Worm (Caenorhabditis elegans): Measurements from ENCODE around the gene egli-1.

Gene egli-1

DNA sequence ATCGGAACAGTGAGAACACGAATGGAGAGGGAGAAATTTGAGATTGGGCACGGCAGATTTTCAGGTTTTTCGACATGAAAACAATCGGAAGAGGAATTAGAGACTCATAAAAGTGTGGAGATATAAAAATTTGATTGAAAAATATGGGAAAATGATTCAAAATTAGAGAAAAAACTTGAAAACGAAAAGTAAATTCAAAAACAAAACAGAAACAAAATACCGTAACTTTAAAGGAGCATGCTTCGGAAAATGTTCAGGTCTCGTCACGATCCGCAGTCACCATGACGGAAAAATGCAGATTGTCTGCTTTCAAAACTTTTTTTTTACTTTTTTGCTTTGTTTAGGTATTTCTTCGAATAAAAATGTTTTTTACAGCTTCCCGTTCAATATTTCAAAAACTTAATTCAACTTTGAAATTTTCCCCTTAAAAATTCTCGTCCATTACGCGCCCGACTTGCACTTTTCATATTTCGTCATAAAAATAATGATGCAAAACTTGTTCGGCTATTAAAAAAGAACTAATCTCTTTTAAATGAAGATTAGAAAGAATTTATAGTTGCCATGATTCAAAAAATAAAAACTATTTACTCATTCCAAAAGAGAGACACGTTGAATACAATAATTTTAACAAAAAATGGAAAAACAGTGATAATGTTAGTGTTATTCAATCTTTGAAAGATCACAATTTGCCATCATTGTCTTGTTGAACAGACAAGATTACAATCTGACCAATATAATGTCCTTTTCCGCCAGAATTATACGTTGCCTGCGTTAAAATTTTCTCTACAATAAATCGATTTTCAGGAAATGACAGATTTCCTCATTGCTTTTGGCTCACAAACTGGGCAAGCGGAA, 38.4 kb upstream of the egli-1 start, which contains the start of gene mtrr-1:
Gene mtrr-1, plus strand, starts transcription at position 805 of the 855 bp plus-strand sequence.
- TF ChIP-seq dao-5 (tag; optimal IDR thresholded peaks at IDR 0.05) (no peak), W03F9.2 (tag; optimal IDR thresholded peaks at IDR 0.05) (peak; percentile 25), him-1 (tag; optimal IDR thresholded peaks at IDR 0.05) (no peak)

DNA sequence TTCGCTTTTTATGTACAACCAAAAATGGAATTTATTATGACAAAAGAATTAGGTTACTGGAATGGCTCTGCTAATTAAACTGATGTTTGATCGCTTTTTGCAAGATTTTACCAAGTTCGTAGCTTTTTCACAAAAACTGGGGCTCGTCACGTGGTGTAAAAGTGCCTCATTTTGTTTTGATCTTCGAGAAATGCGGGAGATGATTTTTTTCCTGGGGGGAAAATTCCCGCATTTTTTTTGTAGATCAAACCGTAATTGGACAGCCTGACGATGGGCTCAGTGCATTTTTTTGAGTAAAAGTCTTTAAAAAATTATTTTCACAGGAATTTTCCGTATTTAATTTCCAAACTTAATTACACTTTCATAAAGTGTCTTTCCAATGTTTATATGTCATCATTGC, 34.6 kb upstream of the egli-1 start:
- TF ChIP-seq him-1 (tag; optimal IDR thresholded peaks at IDR 0.05) (no peak), dao-5 (tag; optimal IDR thresholded peaks at IDR 0.05) (no peak), W03F9.2 (tag; optimal IDR thresholded peaks at IDR 0.05) (no peak)

DNA sequence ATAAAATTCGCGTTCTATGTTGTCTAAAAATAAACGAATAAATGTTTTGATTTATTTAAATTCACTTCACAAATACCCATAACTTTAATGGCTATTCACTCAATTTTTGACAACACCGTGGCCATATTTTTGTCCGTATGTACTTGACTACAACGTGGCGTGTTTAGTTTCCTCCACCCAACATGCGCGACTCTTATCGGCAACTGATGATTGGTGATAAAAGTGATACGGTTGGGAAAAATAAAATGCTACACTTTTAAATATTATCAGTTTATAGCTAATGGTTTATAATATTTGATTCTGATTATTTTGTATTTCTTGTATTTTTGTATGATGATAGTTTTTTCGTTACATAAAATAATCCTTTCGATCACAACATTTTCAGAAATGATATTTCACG, 32.1 kb upstream of the egli-1 start, which contains the start of gene acs-7:
Gene acs-7, plus strand, starts transcription at position 386 of the 400 bp plus-strand sequence.
- TF ChIP-seq W03F9.2 (tag; optimal IDR thresholded peaks at IDR 0.05) (no peak), dao-5 (tag; optimal IDR thresholded peaks at IDR 0.05) (no peak), him-1 (tag; optimal IDR thresholded peaks at IDR 0.05) (no peak)

DNA sequence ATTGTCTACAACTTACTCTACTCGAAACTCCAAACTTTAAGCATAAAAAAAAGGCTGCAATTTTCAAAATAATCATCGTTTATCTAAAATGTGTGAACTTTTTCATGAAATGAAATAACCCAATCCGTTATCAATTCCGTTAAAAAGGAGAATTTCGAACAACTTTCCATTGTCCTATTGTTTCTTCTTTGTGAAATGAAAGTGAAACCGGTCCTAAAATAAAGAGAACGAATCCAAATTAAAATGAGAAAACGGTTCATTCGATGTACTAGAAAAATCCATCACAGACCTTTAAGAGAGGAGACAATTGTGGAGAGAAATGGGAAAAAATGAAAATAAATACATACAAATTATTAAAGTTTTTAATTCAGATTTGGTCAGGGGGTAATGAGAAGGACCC, 28.1 kb upstream of the egli-1 start, which contains the start of gene C01G6.9:
Gene C01G6.9, minus strand, starts transcription at position 141 of the 400 bp plus-strand sequence.
- TF ChIP-seq him-1 (tag; optimal IDR thresholded peaks at IDR 0.05) = no peak
- no peak for TF ChIP-seq dao-5 (tag; optimal IDR thresholded peaks at IDR 0.05)
- TF ChIP-seq W03F9.2 (tag; optimal IDR thresholded peaks at IDR 0.05) = no peak

DNA sequence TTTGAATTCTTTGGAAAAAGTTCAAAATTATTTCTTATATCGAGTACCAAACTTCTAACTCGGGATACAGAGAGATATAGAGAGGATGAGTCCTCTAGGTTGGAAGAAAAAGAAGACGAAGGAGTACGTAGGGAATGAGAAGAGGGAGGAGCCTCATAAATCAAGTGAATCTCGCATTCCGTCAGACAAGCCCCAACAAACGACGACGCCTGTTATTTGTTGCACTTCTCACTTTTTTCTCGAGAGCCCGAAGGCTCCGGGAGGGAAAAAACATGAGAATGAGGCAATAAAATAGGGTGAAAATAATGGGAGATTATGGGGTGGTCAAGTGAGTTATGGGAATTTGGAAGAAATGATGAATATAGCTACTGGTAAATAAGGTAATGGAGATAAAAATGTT, 24.1 kb upstream of the egli-1 start:
- TF ChIP-seq dao-5 (tag; optimal IDR thresholded peaks at IDR 0.05) (no peak), W03F9.2 (tag; optimal IDR thresholded peaks at IDR 0.05) (no peak), him-1 (tag; optimal IDR thresholded peaks at IDR 0.05) (no peak)

DNA sequence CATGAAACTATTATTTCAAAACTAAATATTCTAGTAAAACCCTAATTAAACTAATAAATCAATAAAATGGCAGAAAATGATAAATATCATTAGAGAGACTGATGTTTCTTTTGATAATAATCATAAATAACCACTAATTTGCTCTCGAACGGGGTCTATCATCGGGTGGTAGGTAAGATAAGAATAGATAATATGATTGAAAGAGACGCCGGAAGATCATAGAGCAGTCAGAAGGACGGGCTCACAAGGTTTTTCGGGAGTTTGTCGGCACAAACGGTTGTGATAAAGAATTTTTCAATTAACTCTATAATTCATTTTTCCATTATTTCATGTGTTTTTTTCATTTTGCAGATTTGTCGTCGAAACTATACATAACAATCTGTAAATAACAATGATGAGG, 22.7 kb upstream of the egli-1 start:
- TF ChIP-seq him-1 (tag; optimal IDR thresholded peaks at IDR 0.05) (no peak), dao-5 (tag; optimal IDR thresholded peaks at IDR 0.05) (no peak), W03F9.2 (tag; optimal IDR thresholded peaks at IDR 0.05) (no peak)

DNA sequence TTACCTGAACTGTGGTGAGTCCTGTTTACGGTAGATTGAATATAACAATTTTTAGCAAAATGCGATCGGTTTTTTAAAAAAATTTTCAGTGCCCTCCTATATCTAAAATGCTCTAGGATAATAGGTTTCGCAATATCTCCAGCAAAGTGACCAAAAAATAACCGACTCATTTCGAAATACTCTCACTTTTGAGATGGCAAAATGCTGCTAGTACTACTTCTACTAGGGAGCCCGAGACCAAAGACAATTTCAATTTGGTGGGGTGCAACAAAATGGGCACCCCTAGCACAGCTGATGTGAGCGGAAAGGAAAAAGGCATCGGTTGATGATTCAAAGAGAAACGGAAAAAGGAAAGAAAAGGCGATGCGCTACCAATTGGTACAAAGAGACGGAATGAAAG, 20.2 kb upstream of the egli-1 start:
- TF ChIP-seq him-1 (tag; optimal IDR thresholded peaks at IDR 0.05) = no peak
- no peak for TF ChIP-seq W03F9.2 (tag; optimal IDR thresholded peaks at IDR 0.05)

DNA sequence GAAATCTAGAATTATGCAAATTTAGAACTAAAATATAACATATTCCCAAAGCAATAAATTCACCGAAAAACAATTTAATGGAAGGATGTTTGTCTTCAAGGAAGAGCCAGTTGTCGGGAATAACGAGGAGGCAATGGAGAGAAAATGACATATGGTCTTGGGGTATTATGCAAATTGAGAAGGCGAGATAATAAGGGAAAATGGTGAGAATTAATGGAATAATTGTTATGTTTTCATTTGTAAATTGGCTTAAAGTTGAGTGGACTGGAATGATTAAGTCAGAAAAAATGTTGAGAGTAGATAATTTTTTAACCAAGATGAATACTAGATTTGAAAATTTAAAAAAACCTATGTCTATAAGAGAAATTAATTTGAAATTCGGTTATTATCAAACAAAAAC, 18.9 kb upstream of the egli-1 start:
- TF ChIP-seq him-1 (tag; optimal IDR thresholded peaks at IDR 0.05) (no peak), W03F9.2 (tag; optimal IDR thresholded peaks at IDR 0.05) (no peak), dao-5 (tag; optimal IDR thresholded peaks at IDR 0.05) (no peak)

DNA sequence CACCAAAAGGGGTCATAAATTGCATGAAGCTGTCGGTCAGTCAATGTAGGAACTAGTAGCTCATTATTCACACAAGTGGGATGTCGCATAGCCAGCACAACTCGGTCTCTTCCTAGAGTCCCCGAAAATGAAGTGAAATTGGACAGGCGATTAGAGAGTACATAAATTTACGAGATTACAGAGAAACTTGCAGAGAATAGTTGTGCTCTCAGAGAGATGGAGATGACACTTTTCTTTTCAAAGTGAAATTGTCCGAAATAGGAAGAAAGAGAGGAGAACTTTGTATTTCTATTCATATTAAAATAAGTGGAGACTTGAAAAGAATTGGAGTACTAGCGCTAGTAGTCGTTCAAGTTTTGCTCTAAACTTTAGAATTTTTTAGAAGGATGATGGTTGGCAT, 18.2 kb upstream of the egli-1 start:
- no peak for TF ChIP-seq W03F9.2 (tag; optimal IDR thresholded peaks at IDR 0.05)
- TF ChIP-seq dao-5 (tag; optimal IDR thresholded peaks at IDR 0.05) = no peak
- TF ChIP-seq him-1 (tag; optimal IDR thresholded peaks at IDR 0.05) = no peak

DNA sequence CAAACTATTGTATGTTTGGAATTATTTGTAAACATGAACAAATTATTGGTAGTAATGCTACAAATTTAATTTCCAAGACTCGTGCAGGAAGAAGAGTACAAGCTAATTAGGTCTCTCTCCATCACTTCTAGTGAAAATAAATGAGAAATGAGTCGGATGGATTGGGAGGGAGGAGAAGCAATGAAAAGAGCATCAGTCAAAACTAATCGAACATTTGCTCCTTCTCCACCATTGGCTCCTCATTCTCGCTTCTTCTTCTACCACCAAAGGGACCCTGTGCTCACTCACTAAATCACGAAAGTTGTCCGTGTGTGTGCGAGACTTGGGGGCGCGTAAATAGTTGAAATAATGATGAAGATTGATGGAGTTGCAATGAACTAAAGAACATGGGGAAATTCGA, 16.9 kb upstream of the egli-1 start:
- TF ChIP-seq W03F9.2 (tag; optimal IDR thresholded peaks at IDR 0.05) = no peak
- no peak for TF ChIP-seq him-1 (tag; optimal IDR thresholded peaks at IDR 0.05)
- TF ChIP-seq dao-5 (tag; optimal IDR thresholded peaks at IDR 0.05) = no peak

DNA sequence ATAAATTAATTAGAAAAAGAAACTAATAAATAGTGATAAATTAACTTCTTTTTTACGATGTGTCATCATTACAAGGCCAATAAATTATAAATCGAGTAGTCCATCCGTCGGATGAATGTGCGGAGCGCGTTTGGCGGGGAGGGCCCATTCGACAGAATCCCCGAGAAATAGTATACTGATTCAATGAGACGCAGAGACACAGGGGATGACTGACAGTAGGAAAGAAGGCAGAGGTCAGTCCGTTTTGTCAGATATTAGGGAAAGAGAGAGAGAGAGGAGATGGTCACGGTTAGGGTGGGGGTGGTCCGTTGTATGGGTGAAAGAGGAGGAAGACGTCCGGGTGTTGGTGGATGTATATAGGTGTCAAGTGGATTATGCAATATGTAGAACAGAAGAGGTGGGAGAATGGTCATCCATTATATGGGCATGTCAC, 15.1 kb upstream of the egli-1 start:
- TF ChIP-seq dao-5 (tag; optimal IDR thresholded peaks at IDR 0.05) (no peak), W03F9.2 (tag; optimal IDR thresholded peaks at IDR 0.05) (no peak), him-1 (tag; optimal IDR thresholded peaks at IDR 0.05) (no peak)

DNA sequence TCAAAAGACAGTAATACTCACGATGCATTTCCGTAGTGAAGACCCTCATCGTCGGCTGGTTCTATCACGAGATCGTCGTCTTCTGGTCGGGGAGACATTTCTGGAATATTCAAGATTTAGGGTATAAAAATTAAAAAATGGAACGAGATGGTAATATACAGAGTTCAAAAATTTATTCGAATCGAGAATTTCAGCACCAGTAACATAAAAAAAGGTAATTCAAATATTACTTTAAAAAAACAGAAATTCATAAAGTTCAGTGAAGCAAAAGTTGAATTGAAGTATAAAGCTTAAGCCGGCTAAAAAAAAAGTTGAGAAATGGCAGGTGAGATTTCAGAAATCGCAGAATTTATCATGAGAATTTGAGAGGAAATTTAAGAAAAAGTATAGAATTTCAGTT, 13.6 kb upstream of the egli-1 start, which contains the start of gene cam-1:
Gene cam-1, minus strand, starts transcription at position 101 of the 400 bp plus-strand sequence.
- TF ChIP-seq W03F9.2 (tag; optimal IDR thresholded peaks at IDR 0.05) = no peak
- TF ChIP-seq him-1 (tag; optimal IDR thresholded peaks at IDR 0.05) = no peak
- TF ChIP-seq dao-5 (tag; optimal IDR thresholded peaks at IDR 0.05) = no peak

DNA sequence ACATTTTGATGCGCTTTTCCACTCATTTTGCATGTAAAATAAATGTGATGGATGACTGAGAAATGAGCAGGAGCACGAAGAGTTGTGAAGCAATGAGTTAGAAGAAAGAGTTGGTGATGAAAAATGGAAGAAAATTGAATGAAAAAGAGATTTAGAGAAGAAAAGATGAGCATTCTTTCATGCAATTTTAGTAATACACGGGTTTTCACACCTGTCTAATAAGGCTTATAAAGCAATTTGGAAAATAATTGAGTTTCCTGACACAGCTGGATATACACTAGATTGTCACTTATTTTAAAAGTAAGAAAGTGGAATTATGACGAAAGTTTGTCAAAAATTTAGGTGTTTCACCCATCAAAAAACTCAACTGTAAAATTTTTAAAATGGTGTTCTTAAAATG, 13.0 kb upstream of the egli-1 start:
- TF ChIP-seq dao-5 (tag; optimal IDR thresholded peaks at IDR 0.05) = no peak
- no peak for TF ChIP-seq W03F9.2 (tag; optimal IDR thresholded peaks at IDR 0.05)
- TF ChIP-seq him-1 (tag; optimal IDR thresholded peaks at IDR 0.05) = no peak

DNA sequence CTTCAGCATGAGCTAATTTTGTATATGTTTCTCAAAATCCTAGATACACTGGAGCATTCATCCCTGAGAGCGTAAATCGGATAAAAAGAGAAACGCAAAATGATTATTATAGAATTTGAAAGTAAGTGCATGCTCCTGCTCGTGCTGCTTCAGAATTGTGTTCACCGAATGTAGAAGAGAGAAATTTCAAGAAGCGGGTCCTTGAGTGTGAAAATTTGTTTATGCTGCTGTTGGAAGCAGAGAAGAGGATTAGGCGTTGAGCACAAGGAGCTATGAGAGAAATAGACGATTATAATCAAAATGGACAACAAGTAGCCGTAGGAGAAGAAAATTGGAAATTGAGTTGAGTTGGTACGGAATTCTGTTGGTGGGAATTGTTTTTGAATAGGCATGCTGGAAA, 12.1 kb upstream of the egli-1 start:
- no peak for TF ChIP-seq him-1 (tag; optimal IDR thresholded peaks at IDR 0.05)
- TF ChIP-seq W03F9.2 (tag; optimal IDR thresholded peaks at IDR 0.05) = no peak
- no peak for TF ChIP-seq dao-5 (tag; optimal IDR thresholded peaks at IDR 0.05)

DNA sequence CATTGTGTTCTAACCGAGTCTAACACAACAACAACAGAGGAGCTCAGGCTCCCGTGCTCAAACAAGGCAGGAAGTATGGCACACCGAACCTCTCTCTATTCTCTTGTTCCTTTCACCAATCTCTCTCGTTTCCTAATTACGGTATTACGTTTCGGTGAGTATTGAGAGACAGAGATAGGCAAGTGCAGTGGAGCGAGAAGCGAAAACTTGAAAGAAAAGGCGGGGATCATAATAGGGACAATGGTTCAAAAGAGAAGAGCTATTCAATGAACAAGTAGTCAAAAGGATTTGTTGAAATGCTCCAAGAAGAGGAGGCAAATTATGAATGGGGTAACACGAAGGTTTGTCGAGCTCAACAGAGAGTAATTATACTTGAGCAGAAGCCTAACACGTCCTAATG, 10.4 kb upstream of the egli-1 start:
- no peak for TF ChIP-seq W03F9.2 (tag; optimal IDR thresholded peaks at IDR 0.05)
- TF ChIP-seq him-1 (tag; optimal IDR thresholded peaks at IDR 0.05) = no peak
- no peak for TF ChIP-seq dao-5 (tag; optimal IDR thresholded peaks at IDR 0.05)

Data from whole organism, L4/young adult.